Fruit fly (Drosophila melanogaster) whole organism, embryonic: Measurements from ENCODE around the gene Tsp2A.

Experiments used
- Adf1 ChIP-seq: fragments of 200-800 bp; sonication (Bioruptor generic); IDR thresholded peaks from 2 replicates; pipeline ENCODE4 v1.3.6; 2022; ENCODE audit warnings: missing biosample characterization, missing genetic modification characterization
- CG1233 ChIP-seq: fragments of 200-800 bp; sonication (Bioruptor generic); optimal IDR thresholded peaks from 4 replicates; lab custom pipeline; 2018; ENCODE audit warnings: missing biosample characterization, mild to moderate bottlenecking, missing genetic modification characterization
- CG13894 ChIP-seq: fragments of 200-800 bp; sonication (Bioruptor generic); optimal IDR thresholded peaks from 3 replicates; lab custom pipeline; 2018; ENCODE audit warnings: missing biosample characterization, mild to moderate bottlenecking, missing genetic modification characterization, moderate library complexity
- CG1603 ChIP-seq: fragments of 200-800 bp; sonication (Bioruptor generic); optimal IDR thresholded peaks from 2 replicates; lab custom pipeline; 2019; ENCODE audit warnings: missing biosample characterization, mild to moderate bottlenecking, missing genetic modification characterization, moderate library complexity
- CG17186 ChIP-seq: fragments of 200-800 bp; sonication (Bioruptor generic); optimal IDR thresholded peaks from 3 replicates; lab custom pipeline; 2017; ENCODE audit warnings: missing biosample characterization, missing genetic modification reagents, missing genetic modification characterization
- CG17912 ChIP-seq: fragments of 200-800 bp; sonication (Bioruptor generic); optimal IDR thresholded peaks from 2 replicates; lab custom pipeline; 2018; ENCODE audit warnings: missing biosample characterization, mild to moderate bottlenecking, missing genetic modification characterization
- CG2129 ChIP-seq: fragments of 200-800 bp; sonication (Bioruptor generic); IDR thresholded peaks from 2 replicates; pipeline ENCODE4 v1.3.6; 2022; ENCODE audit warnings: missing biosample characterization, missing genetic modification characterization; ENCODE audit not compliant: partially characterized antibody
- CG5953 ChIP-seq: fragments of 200-800 bp; sonication (Bioruptor generic); IDR thresholded peaks from 2 replicates; pipeline ENCODE4 v1.3.6; 2022; ENCODE audit warnings: missing biosample characterization, missing genetic modification characterization
- CG7786 ChIP-seq: fragments of 200-800 bp; sonication (Bioruptor generic); optimal IDR thresholded peaks from 2 replicates; lab custom pipeline; 2016; ENCODE audit warnings: missing biosample characterization, missing genetic modification characterization
- CkIIα-i1 ChIP-seq: fragments of 200-800 bp; sonication (Bioruptor generic); IDR thresholded peaks from 2 replicates; pipeline ENCODE4 v1.3.6; 2022; ENCODE audit warnings: missing biosample characterization, missing genetic modification characterization
- Dip2 ChIP-seq: fragments of 200-800 bp; sonication (Bioruptor generic); IDR thresholded peaks from 2 replicates; pipeline ENCODE4 v1.3.6; 2022; ENCODE audit warnings: missing biosample characterization, missing genetic modification characterization
- Dll ChIP-seq: fragments of 200-800 bp; sonication (Bioruptor generic); IDR thresholded peaks from 4 replicates; pipeline ENCODE4 v1.3.6; 2022; ENCODE audit warnings: missing biosample characterization, missing genetic modification characterization; ENCODE audit not compliant: partially characterized antibody
- Dp ChIP-seq: fragments of 200-800 bp; sonication (Bioruptor generic); optimal IDR thresholded peaks from 2 replicates; lab custom pipeline; 2018; ENCODE audit warnings: missing biosample characterization, mild to moderate bottlenecking, missing genetic modification characterization, moderate library complexity
- E2f2 ChIP-seq: fragments of 200-800 bp; sonication (Bioruptor generic); IDR thresholded peaks from 2 replicates; pipeline ENCODE4 v1.3.6; 2022; ENCODE audit warnings: missing biosample characterization, missing genetic modification characterization
- Elba2 ChIP-seq: fragments of 200-800 bp; sonication (Bioruptor generic); optimal IDR thresholded peaks from 3 replicates; lab custom pipeline; 2016; ENCODE audit warnings: missing biosample characterization, missing genetic modification characterization
- Gug ChIP-seq: fragments of 200-800 bp; sonication (Bioruptor generic); IDR thresholded peaks from 4 replicates; pipeline ENCODE4 v1.3.6; 2022; ENCODE audit warnings: missing biosample characterization, missing genetic modification characterization
- H15 ChIP-seq: fragments of 200-800 bp; sonication (Bioruptor generic); IDR thresholded peaks from 3 replicates; pipeline ENCODE4 v1.3.6; 2022; ENCODE audit warnings: missing biosample characterization, missing genetic modification characterization
- HLH4C ChIP-seq: fragments of 200-800 bp; sonication (Bioruptor generic); IDR thresholded peaks from 3 replicates; pipeline ENCODE4 v1.3.6; 2022; ENCODE audit warnings: missing biosample characterization, missing genetic modification characterization; ENCODE audit not compliant: partially characterized antibody
- HmgD ChIP-seq: fragments of 200-800 bp; sonication (Bioruptor generic); optimal IDR thresholded peaks from 3 replicates; lab custom pipeline; 2016; ENCODE audit warnings: missing biosample characterization, missing genetic modification characterization
- MBD-R2 ChIP-seq: fragments of 200-800 bp; sonication (Bioruptor generic); IDR thresholded peaks from 2 replicates; pipeline ENCODE4 v1.3.6; 2022; ENCODE audit warnings: missing biosample characterization, missing genetic modification characterization
- Neu2 ChIP-seq: fragments of 200-800 bp; sonication (Bioruptor generic); optimal IDR thresholded peaks from 3 replicates; lab custom pipeline; 2016; ENCODE audit warnings: missing biosample characterization, missing genetic modification characterization, borderline replicate concordance
- Oaz ChIP-seq: fragments of 200-800 bp; sonication (Bioruptor generic); IDR thresholded peaks from 2 replicates; pipeline ENCODE4 v1.3.6; 2022; ENCODE audit warnings: missing biosample characterization, missing genetic modification characterization
- Sry-δ ChIP-seq: fragments of 200-800 bp; sonication (Bioruptor generic); optimal IDR thresholded peaks from 2 replicates; lab custom pipeline; 2016; ENCODE audit warnings: missing biosample characterization, missing genetic modification characterization
- Vsx1 ChIP-seq: fragments of 200-800 bp; sonication (Bioruptor generic); optimal IDR thresholded peaks from 2 replicates; lab custom pipeline; 2017; ENCODE audit warnings: missing biosample characterization, mild to moderate bottlenecking, missing genetic modification characterization, missing genetic modification reagents
- cad ChIP-seq: fragments of >200 bp; optimal IDR thresholded peaks from 2 replicates; lab custom pipeline; 2017; ENCODE audit warnings: missing biosample characterization, missing genetic modification characterization
- chinmo ChIP-seq: fragments of 200-800 bp; sonication (Bioruptor generic); IDR thresholded peaks from 4 replicates; pipeline ENCODE4 v1.3.6; 2022; ENCODE audit warnings: missing biosample characterization, missing genetic modification characterization; ENCODE audit not compliant: partially characterized antibody
- chn ChIP-seq: fragments of 200-800 bp; sonication (Bioruptor generic); optimal IDR thresholded peaks from 2 replicates; lab custom pipeline; 2016; ENCODE audit warnings: missing biosample characterization, missing genetic modification characterization
- crc ChIP-seq: fragments of 200-800 bp; sonication (Bioruptor generic); optimal IDR thresholded peaks from 2 replicates; lab custom pipeline; 2016; ENCODE audit warnings: missing biosample characterization, missing genetic modification characterization
- crol ChIP-seq: fragments of 200-800 bp; sonication (Bioruptor generic); IDR thresholded peaks from 2 replicates; pipeline ENCODE4 v1.3.6; 2022; ENCODE audit warnings: missing biosample characterization, missing genetic modification characterization
- dm ChIP-seq: fragments of 200-800 bp; sonication (Bioruptor generic); optimal IDR thresholded peaks from 3 replicates; lab custom pipeline; 2016; ENCODE audit warnings: missing biosample characterization, missing genetic modification characterization
- dmrt11E ChIP-seq: fragments of 200-800 bp; sonication (Bioruptor generic); optimal IDR thresholded peaks from 3 replicates; lab custom pipeline; 2018; ENCODE audit warnings: missing biosample characterization, mild to moderate bottlenecking, missing genetic modification characterization, moderate library complexity
- hb ChIP-seq: fragments of 200-800 bp; sonication (Bioruptor generic); IDR thresholded peaks from 3 replicates; pipeline ENCODE4 v1.3.6; 2022; ENCODE audit warnings: missing biosample characterization, missing genetic modification characterization; ENCODE audit not compliant: partially characterized antibody
- jigr1 ChIP-seq: fragments of 200-800 bp; sonication (Bioruptor generic); IDR thresholded peaks from 3 replicates; pipeline ENCODE4 v1.3.6; 2022; ENCODE audit warnings: missing biosample characterization, missing genetic modification characterization
- kay ChIP-seq: fragments of 200-800 bp; sonication (Bioruptor generic); optimal IDR thresholded peaks from 2 replicates; lab custom pipeline; 2016; ENCODE audit warnings: missing biosample characterization, missing genetic modification characterization
- knrl ChIP-seq: fragments of 200-800 bp; sonication (Bioruptor generic); IDR thresholded peaks from 3 replicates; pipeline ENCODE4 v1.3.6; 2022; ENCODE audit warnings: missing biosample characterization, missing genetic modification characterization; ENCODE audit not compliant: partially characterized antibody
- lov ChIP-seq, 2 experiments: fragments of 200-800 bp in 1 of 2; fragments of >200 bp in 1 of 2; sonication (Bioruptor generic) in 1 of 2; IDR thresholded peaks in 1 of 2; optimal IDR thresholded peaks in 1 of 2; 2 replicates in 1 of 2; 3 replicates in 1 of 2; pipeline versions ENCODE4 v1.3.6 to Lab custom; 2017 to 2022; ENCODE audit warnings: missing biosample characterization in 1 of 2, missing genetic modification characterization in 1 of 2
- nau ChIP-seq: fragments of 200-800 bp; sonication (Bioruptor generic); optimal IDR thresholded peaks from 3 replicates; lab custom pipeline; 2017; ENCODE audit warnings: missing biosample characterization, mild to moderate bottlenecking, missing genetic modification characterization, missing genetic modification reagents
- oc ChIP-seq: fragments of 200-800 bp; sonication (Bioruptor generic); optimal IDR thresholded peaks from 2 replicates; lab custom pipeline; 2018; ENCODE audit warnings: missing biosample characterization, mild to moderate bottlenecking, missing genetic modification characterization, moderate library complexity
- peb ChIP-seq: fragments of 200-800 bp; sonication (Bioruptor generic); IDR thresholded peaks from 2 replicates; pipeline ENCODE4 v1.3.6; 2022; ENCODE audit warnings: missing biosample characterization, missing genetic modification characterization
- pita ChIP-seq: fragments of 200-800 bp; sonication (Bioruptor generic); optimal IDR thresholded peaks from 2 replicates; lab custom pipeline; 2017; ENCODE audit warnings: missing biosample characterization, mild to moderate bottlenecking, missing genetic modification characterization
- sim ChIP-seq: fragments of 200-800 bp; sonication (Bioruptor generic); IDR thresholded peaks from 2 replicates; pipeline ENCODE4 v1.3.6; 2022; ENCODE audit warnings: missing biosample characterization, missing genetic modification characterization
- sna ChIP-seq: fragments of 200-800 bp; sonication (Bioruptor generic); IDR thresholded peaks from 2 replicates; pipeline ENCODE4 v1.3.6; 2022; ENCODE audit warnings: missing biosample characterization, missing genetic modification characterization; ENCODE audit not compliant: partially characterized antibody
- stwl ChIP-seq: fragments of 200-800 bp; sonication (Bioruptor generic); optimal IDR thresholded peaks from 3 replicates; lab custom pipeline; 2018; ENCODE audit warnings: missing biosample characterization, mild to moderate bottlenecking, missing genetic modification characterization, moderate library complexity
- tap ChIP-seq: fragments of 200-800 bp; optimal IDR thresholded peaks from 3 replicates; lab custom pipeline; 2019; ENCODE audit warnings: missing biosample characterization, mild to moderate bottlenecking, missing genetic modification characterization, moderate library complexity
- tna ChIP-seq: fragments of 200-800 bp; sonication (Bioruptor generic); IDR thresholded peaks from 2 replicates; pipeline ENCODE4 v1.3.6; 2022; ENCODE audit warnings: missing biosample characterization, missing genetic modification characterization; ENCODE audit not compliant: partially characterized antibody
- trem ChIP-seq: fragments of 200-800 bp; optimal IDR thresholded peaks from 3 replicates; lab custom pipeline; 2019; ENCODE audit warnings: missing biosample characterization, mild to moderate bottlenecking, missing genetic modification characterization, moderate library complexity
- ttk ChIP-seq: fragments of 200-800 bp; sonication (Bioruptor generic); IDR thresholded peaks from 2 replicates; pipeline ENCODE4 v2.1.2; 2022; ENCODE audit warnings: missing biosample characterization, missing genetic modification characterization
- unc-4 ChIP-seq: fragments of 200-800 bp; sonication (Bioruptor generic); IDR thresholded peaks from 2 replicates; pipeline ENCODE4 v1.3.6; 2022; ENCODE audit warnings: missing biosample characterization, missing genetic modification characterization; ENCODE audit not compliant: partially characterized antibody

The Tsp2A gene

DNA sequence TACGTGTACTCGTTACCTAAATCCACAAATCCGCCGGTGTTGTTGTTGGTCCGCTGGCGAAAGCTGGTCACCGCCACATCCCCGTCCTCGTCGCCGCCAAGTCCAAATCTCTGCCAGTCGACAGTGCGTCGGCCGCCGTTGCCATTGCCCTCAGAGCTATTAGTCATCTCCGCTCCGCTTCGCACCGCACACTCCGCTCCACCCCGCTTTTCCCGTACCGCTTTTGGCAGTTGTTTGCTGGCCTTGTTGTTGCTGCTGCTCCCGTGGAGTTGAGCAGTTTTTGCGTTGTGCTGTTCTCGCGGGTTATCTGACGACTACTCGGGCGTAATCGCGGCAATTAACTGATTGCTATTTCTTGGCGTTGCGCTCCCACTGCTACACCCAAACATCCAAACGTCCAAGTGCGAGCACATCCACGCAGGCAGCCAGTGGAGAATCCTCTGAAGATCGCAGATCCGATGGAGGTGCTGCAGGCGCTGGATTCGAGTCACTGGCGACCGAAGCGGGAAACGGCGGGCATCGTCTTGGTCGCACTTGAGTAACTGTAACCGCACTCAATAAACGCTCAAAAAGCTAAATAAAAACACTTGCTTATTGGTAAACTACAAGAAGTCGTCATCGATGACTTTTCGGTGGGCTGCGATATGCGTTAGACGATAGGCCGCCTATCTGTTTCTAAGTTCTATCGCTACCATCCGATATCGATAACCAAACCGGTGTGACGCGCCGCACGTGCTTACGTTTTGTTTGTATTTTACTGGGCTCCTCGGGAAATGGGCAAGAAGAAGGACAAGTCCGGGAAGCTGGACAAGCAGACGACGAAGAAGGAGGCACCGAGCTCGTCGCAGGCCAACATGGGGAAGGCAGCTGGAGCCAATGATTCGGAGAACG lies 7.2 kb downstream of the Tsp2A start, which contains the start of the genes CG12773 and CG11417 (continued):
- TF ChIP-seq CG2129 (GFP tag; lab: Robert Waterston, UW) = peak; percentile 49; the same call in 1 of the 2 replicates
- TF ChIP-seq Neu2 (GFP tag; lab: Kevin White, UChicago) = no peak
- TF ChIP-seq MBD-R2 = peak; percentile 51
- peak; percentile 77 for TF ChIP-seq Dll (GFP tag; lab: Robert Waterston, UW)
- TF ChIP-seq sim (GFP tag; lab: Robert Waterston, UW) = no peak
- TF ChIP-seq CG13894 (tag; lab: Kevin White, UChicago) = no peak
- no peak for TF ChIP-seq trem (tag; lab: Kevin White, UChicago)
- TF ChIP-seq hb (GFP tag; lab: Robert Waterston, UW) = peak; percentile 91
- no peak for TF ChIP-seq Dip2
- peak; percentile 66; the same call in 2 of the 3 replicates for TF ChIP-seq knrl (GFP tag; lab: Robert Waterston, UW)
- TF ChIP-seq HLH4C (GFP tag; lab: Robert Waterston, UW) = peak; percentile 93
- TF ChIP-seq CkIIα-i1 = no peak
- no peak for TF ChIP-seq crc (GFP tag; lab: Kevin White, UChicago)
- TF ChIP-seq CG1603 (tag; lab: Kevin White, UChicago) = no peak
- TF ChIP-seq H15 (GFP tag; lab: Robert Waterston, UW) = no peak
- peak; percentile 37 for TF ChIP-seq E2f2 (GFP tag; lab: Robert Waterston, UW)
- TF ChIP-seq tap (tag; lab: Kevin White, UChicago) = no peak
- TF ChIP-seq ttk (GFP tag; lab: Robert Waterston, UW) = no peak
- TF ChIP-seq Dp (GFP tag; lab: Kevin White, UChicago) = peak; percentile 39
- TF ChIP-seq Gug = no peak
- peak; percentile 73 for TF ChIP-seq crol (GFP tag; lab: Robert Waterston, UW)
- TF ChIP-seq Sry-δ (GFP tag; lab: Kevin White, UChicago) = peak; percentile 59
- no peak for TF ChIP-seq chn (GFP tag; lab: Kevin White, UChicago)
- no peak for TF ChIP-seq Oaz (GFP tag; lab: Robert Waterston, UW)
- no peak for TF ChIP-seq HmgD
- TF ChIP-seq pita = no peak
- TF ChIP-seq CG7786 = no peak
- no peak for TF ChIP-seq oc (tag; lab: Kevin White, UChicago)
- TF ChIP-seq cad (GFP tag; lab: Kevin White, UChicago) = no peak
- TF ChIP-seq chinmo (GFP tag; lab: Robert Waterston, UW) = peak; percentile 94; the same call in 3 of the 4 replicates
- no peak for TF ChIP-seq jigr1 (GFP tag; lab: Robert Waterston, UW)
- TF ChIP-seq CG17186 (GFP tag; lab: Kevin White, UChicago) = peak; percentile 10
- peak; percentile 74 for TF ChIP-seq kay
- no peak for TF ChIP-seq nau (GFP tag; lab: Kevin White, UChicago)
- peak; percentile 60 for TF ChIP-seq Elba2 (GFP tag; lab: Kevin White, UChicago)
- no peak for TF ChIP-seq Adf1 (GFP tag; lab: Robert Waterston, UW)
- TF ChIP-seq CG17912 (GFP tag; lab: Kevin White, UChicago) = no peak
- peak; percentile 96 for TF ChIP-seq tna (GFP tag; lab: Robert Waterston, UW)
- TF ChIP-seq CG5953 (GFP tag; lab: Robert Waterston, UW) = no peak
- no peak for TF ChIP-seq peb (GFP tag; lab: Robert Waterston, UW)
- TF ChIP-seq unc-4 (GFP tag; lab: Robert Waterston, UW) = peak; percentile 77
- TF ChIP-seq dm (GFP tag; lab: Kevin White, UChicago) = peak; percentile 91
- peak; percentile 84 for TF ChIP-seq sna (GFP tag; lab: Robert Waterston, UW)
- TF ChIP-seq CG1233 (GFP tag; lab: Kevin White, UChicago) = no peak
- peak; percentile 46 for TF ChIP-seq stwl
- TF ChIP-seq Vsx1 (GFP tag; lab: Kevin White, UChicago) = no peak
- no peak for TF ChIP-seq lov (optimal IDR thresholded peaks at IDR 0.05; lab: Kevin White, UChicago)
- TF ChIP-seq lov (GFP tag; IDR thresholded peaks at IDR 0.05; lab: Robert Waterston, UW) = no peak
- TF ChIP-seq dmrt11E (tag; lab: Kevin White, UChicago) = no peak
